Worm (Caenorhabditis elegans): ENCODE measurements around the gene srv-31.

The srv-31 gene

DNA sequence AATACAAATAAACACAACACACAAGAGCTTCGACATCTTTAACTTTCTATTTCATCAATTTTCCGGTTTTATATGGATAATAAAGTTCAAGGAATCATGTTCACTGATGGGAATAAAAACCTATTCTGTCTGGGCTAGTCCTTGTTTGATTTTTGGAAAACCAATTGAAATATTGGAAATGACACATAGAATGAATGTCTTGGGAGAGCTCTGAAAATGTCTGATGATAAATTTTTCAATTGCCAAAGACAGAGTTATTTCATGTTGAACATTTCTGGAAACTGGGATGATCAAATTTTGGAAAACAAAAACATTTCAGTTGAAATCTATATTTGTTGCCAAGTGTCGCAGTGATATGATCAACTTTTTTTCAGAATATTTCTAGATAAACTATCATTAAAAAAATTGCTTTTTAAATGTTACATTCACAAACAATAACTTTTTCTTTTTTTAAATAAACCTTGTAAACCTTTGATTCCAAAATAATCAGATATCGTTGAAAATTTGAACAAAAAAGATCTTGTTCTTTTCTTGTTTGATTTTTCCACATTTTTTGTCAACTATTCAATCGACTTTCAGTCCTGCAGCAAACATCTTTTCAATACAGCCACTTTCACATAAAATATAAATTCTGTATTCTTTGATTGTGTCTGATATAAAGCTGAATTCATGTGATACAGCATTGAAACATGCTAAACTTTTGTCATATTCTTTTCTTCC lies 34.2 kb downstream of the srv-31 start, which contains the start of the genes F58F9.6 and F58F9.8:
TSS of gene F58F9.6 (minus strand) at position 101 of the 720 bp plus-strand sequence.
TSS of gene F58F9.8 (plus strand) at position 670 of the 720 bp plus-strand sequence.
- TF ChIP-seq tra-4 (tag; optimal IDR thresholded peaks at IDR 0.05) (no peak), ets-7 (tag; optimal IDR thresholded peaks at IDR 0.05) (no peak), scrt-1 (GFP tag; IDR thresholded peaks at IDR 0.05) (no peak), flt-1 (GFP tag; IDR thresholded peaks at IDR 0.05) (no peak), tbx-37 (GFP tag; conservative IDR thresholded peaks at IDR 0.05) (no peak), hnd-1 (tag; optimal IDR thresholded peaks at IDR 0.05) (no peak), pes-1 (GFP tag; IDR thresholded peaks at IDR 0.05) (no peak), hmg-4 (GFP tag; optimal IDR thresholded peaks at IDR 0.05) (no peak), hmbx-1 (tag; optimal IDR thresholded peaks at IDR 0.05) (no peak), ama-1 (optimal IDR thresholded peaks at IDR 0.05) (no peak), tbx-11 (GFP tag; IDR thresholded peaks at IDR 0.05) (no peak), ceh-13 (GFP tag; optimal IDR thresholded peaks at IDR 0.05) (no peak), ceh-36 (tag; optimal IDR thresholded peaks at IDR 0.05) (no peak), sea-1 (GFP tag; conservative IDR thresholded peaks at IDR 0.05) (no peak), aly-1 (tag; optimal IDR thresholded peaks at IDR 0.05) (no peak), B0310.2 (tag; optimal IDR thresholded peaks at IDR 0.05) (no peak)

DNA sequence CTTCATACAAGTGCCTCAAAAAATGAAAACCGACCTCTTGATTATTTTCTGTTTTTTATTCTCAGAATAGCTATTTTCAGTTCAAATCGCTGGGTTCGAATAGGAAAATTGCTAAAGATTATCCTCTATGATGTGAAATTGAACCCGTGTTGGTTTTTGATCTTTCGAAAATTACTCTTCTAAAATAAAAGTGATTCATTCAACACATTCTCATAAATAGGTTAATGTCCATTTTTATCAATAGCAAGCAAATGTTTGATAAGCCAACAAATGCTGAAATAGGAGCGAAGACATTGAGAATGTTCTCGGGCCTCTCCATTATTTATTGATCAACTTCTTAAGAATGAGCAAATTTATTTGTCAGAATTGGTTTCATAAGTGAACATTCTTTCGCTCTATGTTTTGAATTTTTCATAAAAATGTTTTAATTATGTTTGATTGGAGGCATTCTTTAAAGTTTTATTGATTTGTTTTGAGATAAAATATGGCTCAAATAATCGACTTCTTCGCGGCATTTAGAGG lies 39.0 kb downstream of the srv-31 start, which contains the start of gene F58F9.3:
TSS of gene F58F9.3 (plus strand) at position 472 of the 522 bp plus-strand sequence.
- TF ChIP-seq ama-1 (optimal IDR thresholded peaks at IDR 0.05): no peak
- TF ChIP-seq ceh-13 (GFP tag; optimal IDR thresholded peaks at IDR 0.05): no peak
- TF ChIP-seq sea-1 (GFP tag; conservative IDR thresholded peaks at IDR 0.05): no peak
- no peak for TF ChIP-seq ets-7 (tag; optimal IDR thresholded peaks at IDR 0.05)
- TF ChIP-seq aly-1 (tag; optimal IDR thresholded peaks at IDR 0.05): no peak
- no peak for TF ChIP-seq hmbx-1 (tag; optimal IDR thresholded peaks at IDR 0.05)
- no peak for TF ChIP-seq flt-1 (GFP tag; IDR thresholded peaks at IDR 0.05)

DNA sequence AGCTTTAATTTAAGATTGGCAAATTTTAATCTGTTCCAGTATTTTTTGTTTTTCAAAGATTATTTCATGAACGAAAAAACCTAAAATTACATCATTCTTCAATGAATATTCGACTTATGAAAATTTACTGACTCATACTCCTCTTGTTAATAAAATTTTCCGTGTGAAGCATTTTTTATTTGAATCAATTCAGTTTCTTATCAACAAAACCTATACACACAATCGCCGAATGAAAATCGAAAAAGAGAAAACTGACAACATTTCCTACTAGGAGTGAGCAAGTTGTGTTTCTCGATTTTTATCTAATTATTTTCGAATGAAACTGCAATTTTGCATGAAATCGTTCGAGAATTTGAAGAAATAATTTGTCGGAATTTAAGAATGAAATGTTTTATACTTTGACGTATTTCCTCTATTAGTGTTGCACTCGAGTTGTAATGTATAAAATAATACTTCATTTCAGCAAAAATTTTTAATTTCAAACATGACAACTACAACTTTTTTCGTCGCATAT lies 41.2 kb downstream of the srv-31 start, which contains the start of gene F58F9.4:
TSS of gene F58F9.4 (plus strand) at position 464 of the 514 bp plus-strand sequence.
- TF ChIP-seq hmbx-1 (tag; optimal IDR thresholded peaks at IDR 0.05) (no peak), hmg-4 (GFP tag; optimal IDR thresholded peaks at IDR 0.05) (no peak), F13C5.2 (tag; optimal IDR thresholded peaks at IDR 0.05) (no peak), flt-1 (GFP tag; IDR thresholded peaks at IDR 0.05) (no peak), B0310.2 (tag; optimal IDR thresholded peaks at IDR 0.05) (no peak), aly-1 (tag; optimal IDR thresholded peaks at IDR 0.05) (no peak), ceh-36 (tag; optimal IDR thresholded peaks at IDR 0.05) (no peak)

DNA sequence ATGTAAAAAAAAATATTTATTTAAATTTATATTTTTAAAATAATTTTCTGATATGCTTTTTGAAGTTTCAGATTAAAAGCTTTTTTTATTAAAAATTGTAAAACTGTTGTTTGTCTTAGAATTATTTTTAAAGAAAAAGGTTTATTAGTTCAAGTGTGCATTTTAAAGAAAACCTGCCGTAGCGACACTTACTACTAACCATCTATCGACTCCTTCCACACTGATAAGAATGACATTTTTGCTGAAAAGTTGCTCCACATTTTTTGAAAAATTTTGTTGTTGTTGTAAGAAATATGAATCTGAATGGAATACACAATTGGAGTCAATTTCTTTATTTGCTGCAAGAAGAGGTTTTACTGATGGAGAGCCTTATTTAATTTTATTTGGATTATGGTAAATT lies 43.8 kb downstream of the srv-31 start, which contains the start of gene C49A9.1:
TSS of gene C49A9.1 (plus strand) at position 217 of the 400 bp plus-strand sequence.
- TF ChIP-seq aly-1 (tag; optimal IDR thresholded peaks at IDR 0.05): no peak
- TF ChIP-seq flt-1 (GFP tag; IDR thresholded peaks at IDR 0.05): no peak
- no peak for TF ChIP-seq ceh-36 (tag; optimal IDR thresholded peaks at IDR 0.05)
- TF ChIP-seq sea-1 (GFP tag; conservative IDR thresholded peaks at IDR 0.05): no peak
- TF ChIP-seq hmbx-1 (tag; optimal IDR thresholded peaks at IDR 0.05): no peak
- TF ChIP-seq scrt-1 (GFP tag; IDR thresholded peaks at IDR 0.05): no peak
- no peak for TF ChIP-seq ets-7 (tag; optimal IDR thresholded peaks at IDR 0.05)
- TF ChIP-seq hmg-4 (GFP tag; optimal IDR thresholded peaks at IDR 0.05): no peak
- no peak for TF ChIP-seq pes-1 (GFP tag; IDR thresholded peaks at IDR 0.05)
- TF ChIP-seq ama-1 (optimal IDR thresholded peaks at IDR 0.05): no peak
- TF ChIP-seq tra-4 (tag; optimal IDR thresholded peaks at IDR 0.05): no peak
- no peak for TF ChIP-seq B0310.2 (tag; optimal IDR thresholded peaks at IDR 0.05)

DNA sequence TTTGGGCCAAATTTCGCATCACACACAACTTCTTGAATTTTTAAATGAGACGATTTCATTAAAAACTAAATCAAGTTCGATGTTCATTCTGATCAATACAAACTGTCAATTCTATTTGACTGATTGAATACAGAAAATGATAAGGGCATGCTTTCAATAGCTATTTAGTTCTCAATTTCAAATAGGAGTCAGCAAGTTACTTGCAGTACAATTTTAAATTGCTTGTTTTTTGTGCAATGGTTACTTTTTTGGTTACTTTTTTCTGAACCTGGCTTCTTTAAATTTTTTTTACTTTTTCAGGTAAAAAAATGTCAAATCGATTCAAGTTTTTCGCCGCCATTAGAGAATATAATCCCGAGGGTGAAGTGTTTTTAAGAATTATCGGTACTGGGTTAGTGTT lies 46.7 kb downstream of the srv-31 start, which contains the start of gene C49A9.2:
TSS of gene C49A9.2 (plus strand) at position 301 of the 400 bp plus-strand sequence.
- TF ChIP-seq pes-1 (GFP tag; IDR thresholded peaks at IDR 0.05) (no peak), tbx-37 (GFP tag; conservative IDR thresholded peaks at IDR 0.05) (no peak), tra-4 (tag; optimal IDR thresholded peaks at IDR 0.05) (no peak), ets-7 (tag; optimal IDR thresholded peaks at IDR 0.05) (no peak), hmbx-1 (tag; optimal IDR thresholded peaks at IDR 0.05) (no peak), scrt-1 (GFP tag; IDR thresholded peaks at IDR 0.05) (no peak), tbx-11 (GFP tag; IDR thresholded peaks at IDR 0.05) (no peak), ceh-36 (tag; optimal IDR thresholded peaks at IDR 0.05) (no peak), B0310.2 (tag; optimal IDR thresholded peaks at IDR 0.05) (no peak), hmg-4 (GFP tag; optimal IDR thresholded peaks at IDR 0.05) (no peak), aly-1 (tag; optimal IDR thresholded peaks at IDR 0.05) (no peak), hnd-1 (tag; optimal IDR thresholded peaks at IDR 0.05) (no peak), ceh-13 (GFP tag; optimal IDR thresholded peaks at IDR 0.05) (no peak), flt-1 (GFP tag; IDR thresholded peaks at IDR 0.05) (no peak), sea-1 (GFP tag; conservative IDR thresholded peaks at IDR 0.05) (no peak), F13C5.2 (tag; optimal IDR thresholded peaks at IDR 0.05) (no peak), ama-1 (optimal IDR thresholded peaks at IDR 0.05) (no peak)

DNA sequence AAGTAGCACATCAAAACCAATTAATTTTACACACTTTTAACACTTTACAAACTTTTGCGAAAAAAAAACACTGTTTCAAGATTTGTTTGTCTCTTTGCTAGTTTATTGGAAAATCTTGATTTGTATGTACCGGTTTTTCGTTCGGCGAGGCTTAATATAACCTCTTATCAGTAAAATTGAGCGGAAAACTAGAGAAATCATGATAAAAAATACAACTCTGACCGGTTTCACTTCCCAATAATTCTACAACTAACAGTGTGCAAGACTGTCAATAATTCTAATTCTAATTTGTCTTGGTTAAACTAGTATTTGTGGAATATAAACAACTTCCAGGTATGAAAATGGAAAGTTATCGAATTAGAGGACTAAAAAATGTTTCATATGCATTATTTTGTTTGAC lies 49.9 kb downstream of the srv-31 start, which contains the start of gene C49A9.3:
TSS of gene C49A9.3 (plus strand) at position 212 of the 400 bp plus-strand sequence.
- no peak for TF ChIP-seq B0310.2 (tag; optimal IDR thresholded peaks at IDR 0.05)
- TF ChIP-seq hmbx-1 (tag; optimal IDR thresholded peaks at IDR 0.05): no peak
- no peak for TF ChIP-seq pes-1 (GFP tag; IDR thresholded peaks at IDR 0.05)
- no peak for TF ChIP-seq scrt-1 (GFP tag; IDR thresholded peaks at IDR 0.05)
- no peak for TF ChIP-seq F13C5.2 (tag; optimal IDR thresholded peaks at IDR 0.05)
- TF ChIP-seq tbx-37 (GFP tag; conservative IDR thresholded peaks at IDR 0.05): no peak
- TF ChIP-seq ceh-36 (tag; optimal IDR thresholded peaks at IDR 0.05): no peak
- no peak for TF ChIP-seq hnd-1 (tag; optimal IDR thresholded peaks at IDR 0.05)
- TF ChIP-seq tra-4 (tag; optimal IDR thresholded peaks at IDR 0.05): no peak
- TF ChIP-seq aly-1 (tag; optimal IDR thresholded peaks at IDR 0.05): no peak
- no peak for TF ChIP-seq ets-7 (tag; optimal IDR thresholded peaks at IDR 0.05)
- no peak for TF ChIP-seq tbx-11 (GFP tag; IDR thresholded peaks at IDR 0.05)
- no peak for TF ChIP-seq ceh-13 (GFP tag; optimal IDR thresholded peaks at IDR 0.05)
- no peak for TF ChIP-seq hmg-4 (GFP tag; optimal IDR thresholded peaks at IDR 0.05)
- TF ChIP-seq flt-1 (GFP tag; IDR thresholded peaks at IDR 0.05): no peak
- no peak for TF ChIP-seq sea-1 (GFP tag; conservative IDR thresholded peaks at IDR 0.05)
- no peak for TF ChIP-seq ama-1 (optimal IDR thresholded peaks at IDR 0.05)
